Fruit fly (Drosophila melanogaster): ENCODE measurements around the gene Rbp1.
A peak's percentile ranks its signal among the peaks of the same experiment; 100 is the strongest.

The Rbp1 gene

dm6 chr3R:10784058-10784499 is at the start of gene Rbp1, which contains the start of gene mRpL37 (continued):
- peak; percentile 68 for TF ChIP-seq Opbp (GFP tag; IDR thresholded peaks at IDR 0.05; ENCODE audit: partially characterized antibody)
- TF ChIP-seq CG17385 (GFP tag; optimal IDR thresholded peaks at IDR 0.05) = peak; percentile 66
- no peak for TF ChIP-seq CG17568 (GFP tag; optimal IDR thresholded peaks at IDR 0.05)
- peak; percentile 31 for TF ChIP-seq Six4 (GFP tag; optimal IDR thresholded peaks at IDR 0.05)
- TF ChIP-seq Aef1 (GFP tag; IDR thresholded peaks at IDR 0.05) = peak; percentile 88
- TF ChIP-seq CG17328 (GFP tag; IDR thresholded peaks at IDR 0.05) = no peak
- peak; percentile 98 for TF ChIP-seq CG2129 (GFP tag; IDR thresholded peaks at IDR 0.05; ENCODE audit: partially characterized antibody)
- TF ChIP-seq NC2β (GFP tag; optimal IDR thresholded peaks at IDR 0.05) = peak; percentile 45
- TF ChIP-seq Drgx (GFP tag; IDR thresholded peaks at IDR 0.05) = no peak
- TF ChIP-seq hth (optimal IDR thresholded peaks at IDR 0.05) = no peak
- TF ChIP-seq CG8281 (tag; optimal IDR thresholded peaks at IDR 0.05) = no peak
- TF ChIP-seq Elba2 (GFP tag; optimal IDR thresholded peaks at IDR 0.05) = peak; percentile 20
- peak; percentile 85 for TF ChIP-seq CG30020 (tag; optimal IDR thresholded peaks at IDR 0.05)
- TF ChIP-seq unc-4 (GFP tag; IDR thresholded peaks at IDR 0.05; ENCODE audit: partially characterized antibody) = peak; percentile 94
- peak; percentile 66 for TF ChIP-seq Oli (tag; optimal IDR thresholded peaks at IDR 0.05)
- TF ChIP-seq Mrtf (GFP tag; IDR thresholded peaks at IDR 0.05) = peak; percentile 64; the same call in 1 of the 3 replicates
- TF ChIP-seq dmrt11E (tag; optimal IDR thresholded peaks at IDR 0.05) = peak; percentile 83
- TF ChIP-seq psq (GFP tag; optimal IDR thresholded peaks at IDR 0.05) = peak; percentile 41
- peak; percentile 88 for TF ChIP-seq gem (tag; optimal IDR thresholded peaks at IDR 0.05)
- peak; percentile 78 for TF ChIP-seq amos (GFP tag; IDR thresholded peaks at IDR 0.05; ENCODE audit: partially characterized antibody)
- no peak for TF ChIP-seq CG1024 (GFP tag; IDR thresholded peaks at IDR 0.05)
- peak; percentile 72 for TF ChIP-seq Sry-β (GFP tag; optimal IDR thresholded peaks at IDR 0.05)
- peak; percentile 91 for TF ChIP-seq CG30403 (GFP tag; optimal IDR thresholded peaks at IDR 0.05)
- peak; percentile 88 for TF ChIP-seq dysf (GFP tag; IDR thresholded peaks at IDR 0.05)
- peak; percentile 60 for TF ChIP-seq bab2 (GFP tag; optimal IDR thresholded peaks at IDR 0.05)
- no peak for TF ChIP-seq tx (GFP tag; optimal IDR thresholded peaks at IDR 0.05)
- peak; percentile 84 for TF ChIP-seq grau (tag; optimal IDR thresholded peaks at IDR 0.05)
- peak; percentile 85 for TF ChIP-seq CG3847 (GFP tag; IDR thresholded peaks at IDR 0.05)
- no peak for TF ChIP-seq Doc2 (GFP tag; IDR thresholded peaks at IDR 0.05)
- TF ChIP-seq mam (GFP tag; optimal IDR thresholded peaks at IDR 0.05) = peak; percentile 76
- TF ChIP-seq C15 (GFP tag; IDR thresholded peaks at IDR 0.05) = 0 out of 3 replicates have a peak, but pooled peaks have one; percentile 48
- no peak for TF ChIP-seq crol (GFP tag; IDR thresholded peaks at IDR 0.05)
- TF ChIP-seq so (GFP tag; IDR thresholded peaks at IDR 0.05) = no peak
- TF ChIP-seq Dll (GFP tag; IDR thresholded peaks at IDR 0.05; ENCODE audit: partially characterized antibody) = peak; percentile 97
- no peak for TF ChIP-seq CG11398 (GFP tag; optimal IDR thresholded peaks at IDR 0.05)
- TF ChIP-seq Blimp-1 (GFP tag; optimal IDR thresholded peaks at IDR 0.05) = no peak
- TF ChIP-seq sens (GFP tag) = peak; percentile 92
- peak; percentile 44 for TF ChIP-seq CG11247 (GFP tag; IDR thresholded peaks at IDR 0.05)
- TF ChIP-seq nerfin-2 (GFP tag; IDR thresholded peaks at IDR 0.05; ENCODE audit: partially characterized antibody) = peak; percentile 50; the same call in 1 of the 2 replicates
- TF ChIP-seq CG13123 (GFP tag; optimal IDR thresholded peaks at IDR 0.05) = peak; percentile 50
- no peak for TF ChIP-seq ci (GFP tag; IDR thresholded peaks at IDR 0.05)
- TF ChIP-seq Rfx (GFP tag; IDR thresholded peaks at IDR 0.05) = peak; percentile 80
- TF ChIP-seq chinmo (GFP tag; IDR thresholded peaks at IDR 0.05; ENCODE audit: partially characterized antibody) = peak; percentile 66; the same call in 1 of the 4 replicates
- peak; percentile 21 for TF ChIP-seq CG17186 (GFP tag; optimal IDR thresholded peaks at IDR 0.05)
- TF ChIP-seq CG6689 (GFP tag; IDR thresholded peaks at IDR 0.05) = peak; percentile 63
- no peak for TF ChIP-seq CG31365 (tag; optimal IDR thresholded peaks at IDR 0.05)
- peak; percentile 81 for TF ChIP-seq CG18262 (tag; optimal IDR thresholded peaks at IDR 0.05)
- no peak for TF ChIP-seq Tbp (GFP tag; optimal IDR thresholded peaks at IDR 0.05)
- TF ChIP-seq Jarid2 (GFP tag; optimal IDR thresholded peaks at IDR 0.05) = no peak
- peak; percentile 83 for TF ChIP-seq Chrac-16 (GFP tag; optimal IDR thresholded peaks at IDR 0.05)
- TF ChIP-seq fd3F (GFP tag; optimal IDR thresholded peaks at IDR 0.05) = peak; percentile 66
